Worm (Caenorhabditis elegans): Measurements from ENCODE around the gene npp-23.

Gene npp-23

ce11 chrIV:8845922-8846321 is 23.6 kb downstream of the npp-23 start:
- TF ChIP-seq skn-1 (tag; optimal IDR thresholded peaks at IDR 0.05), result no peak
- peak; percentile 36 for TF ChIP-seq hlh-11 (tag; optimal IDR thresholded peaks at IDR 0.05)
- TF ChIP-seq unc-39 (tag; optimal IDR thresholded peaks at IDR 0.05), result no peak
- TF ChIP-seq daf-16 (GFP tag; optimal IDR thresholded peaks at IDR 0.05), result no peak
- peak; percentile 56 for TF ChIP-seq daf-16 (tag; optimal IDR thresholded peaks at IDR 0.05)
- TF ChIP-seq ceh-44 (GFP tag; IDR thresholded peaks at IDR 0.05), result no peak
- TF ChIP-seq pqm-1 (tag; optimal IDR thresholded peaks at IDR 0.05), result peak; percentile 94
- TF ChIP-seq dve-1 (tag; optimal IDR thresholded peaks at IDR 0.05; ENCODE audit: insufficient read depth), result peak; percentile 32
- TF ChIP-seq F49E8.2 (tag; optimal IDR thresholded peaks at IDR 0.05; ENCODE audit: borderline replicate concordance), result no peak
- TF ChIP-seq daf-19 (GFP tag; conservative IDR thresholded peaks at IDR 0.05), result no peak
- TF ChIP-seq dmd-8 (GFP tag; IDR thresholded peaks at IDR 0.05), result no peak
- TF ChIP-seq hmg-1.1 (GFP tag; IDR thresholded peaks at IDR 0.05), result no peak
- no peak for TF ChIP-seq nhr-237 (tag; optimal IDR thresholded peaks at IDR 0.05)
- no peak for TF ChIP-seq egl-43 (GFP tag; IDR thresholded peaks at IDR 0.05)
- peak; percentile 39; the same call in 1 of the 2 replicates for TF ChIP-seq dmd-6 (GFP tag; IDR thresholded peaks at IDR 0.05)
- TF ChIP-seq lin-29 (GFP tag; IDR thresholded peaks at IDR 0.05), result no peak
- peak; percentile 62 for TF ChIP-seq nhr-28 (tag; optimal IDR thresholded peaks at IDR 0.05)
- peak; percentile 5 for TF ChIP-seq T20F7.1 (GFP tag; optimal IDR thresholded peaks at IDR 0.05)

- TF ChIP-seq arid-1 (GFP tag; conservative IDR thresholded peaks at IDR 0.05) (no peak), snpc-4 (tag; optimal IDR thresholded peaks at IDR 0.05) (no peak), hlh-11 (tag; optimal IDR thresholded peaks at IDR 0.05) (no peak), lin-1 (GFP tag; IDR thresholded peaks at IDR 0.05) (no peak), ZK337.2 (GFP tag; IDR thresholded peaks at IDR 0.05) (no peak), hif-1 (tag; optimal IDR thresholded peaks at IDR 0.05) (no peak), lsy-2 (tag; optimal IDR thresholded peaks at IDR 0.05) (no peak), zfp-2 (tag; optimal IDR thresholded peaks at IDR 0.05) (no peak), snpc-1.2 (GFP tag; IDR thresholded peaks at IDR 0.05) (no peak), duxl-1 (tag; optimal IDR thresholded peaks at IDR 0.05; ENCODE audit: poor library complexity) (no peak), daf-12 (tag; optimal IDR thresholded peaks at IDR 0.05) (no peak), dmd-8 (GFP tag; IDR thresholded peaks at IDR 0.05) (no peak), nhr-42 (GFP tag; IDR thresholded peaks at IDR 0.05) (no peak)
Measured at ce11 chrIV:8844457-8844856, 25.0 kb downstream of the npp-23 start, which contains the start of gene T11B7.2. TSS of gene T11B7.2 (minus strand) at chrIV:8844557.

- TF ChIP-seq ZK546.5 (tag; optimal IDR thresholded peaks at IDR 0.05) (no peak), dpl-1 (GFP tag; optimal IDR thresholded peaks at IDR 0.05) (no peak), nhr-42 (GFP tag; IDR thresholded peaks at IDR 0.05) (no peak), daf-12 (tag; optimal IDR thresholded peaks at IDR 0.05) (no peak), pqm-1 (tag; optimal IDR thresholded peaks at IDR 0.05) (no peak), lin-39 (tag; optimal IDR thresholded peaks at IDR 0.05) (no peak)
Measured at ce11 chrIV:8840161-8840765, 29.2 kb downstream of the npp-23 start, which contains the start of the genes T28C6.11 and T11B7.1. TSS of gene T28C6.11 (minus strand) at chrIV:8840261. TSS of gene T11B7.1 (plus strand) at chrIV:8840715.

ce11 chrIV:8830591-8830990 is 38.9 kb downstream of the npp-23 start, which contains the start of gene T28C6.8:
TSS of gene T28C6.8 (minus strand) at chrIV:8830727.
- TF ChIP-seq egl-27 (tag; optimal IDR thresholded peaks at IDR 0.05) (no peak), dmd-6 (GFP tag; IDR thresholded peaks at IDR 0.05) (peak; percentile 46), zip-11 (GFP tag; IDR thresholded peaks at IDR 0.05) (no peak), ZK337.2 (GFP tag; IDR thresholded peaks at IDR 0.05) (no peak), nhr-10 (tag; optimal IDR thresholded peaks at IDR 0.05) (no peak), egl-43 (GFP tag; IDR thresholded peaks at IDR 0.05) (no peak), Y105C5A.15 (GFP tag; IDR thresholded peaks at IDR 0.05) (no peak), rbr-2 (tag; optimal IDR thresholded peaks at IDR 0.05) (no peak), nhr-11 (tag; optimal IDR thresholded peaks at IDR 0.05) (peak; percentile 64), F26F4.8 (GFP tag; conservative IDR thresholded peaks at IDR 0.05) (no peak), lin-15B (tag; optimal IDR thresholded peaks at IDR 0.05) (no peak), ceh-62 (tag; optimal IDR thresholded peaks at IDR 0.05) (no peak), lin-29 (GFP tag; IDR thresholded peaks at IDR 0.05) (no peak), unc-62 (GFP tag; optimal IDR thresholded peaks at IDR 0.05 in 1 of 2) (no peak), unc-62 (tag; optimal IDR thresholded peaks at IDR 0.05) (no peak), T26A8.4 (GFP tag; IDR thresholded peaks at IDR 0.05) (peak; percentile 67), tag-97 (GFP tag; IDR thresholded peaks at IDR 0.05) (no peak), mes-2 (tag; optimal IDR thresholded peaks at IDR 0.05; ENCODE audit: poor library complexity, severe bottlenecking) (peak; percentile 29), F49E8.2 (tag; optimal IDR thresholded peaks at IDR 0.05; ENCODE audit: borderline replicate concordance) (no peak)

Data from whole organism, L4 larva.